Fruit fly (Drosophila melanogaster): ENCODE measurements around the gene CG4598.
A peak's percentile ranks its signal among the peaks of the same experiment; 100 is the strongest.

Gene CG4598

dm6 chr2L:9912570-9913260 lies 5.7 kb upstream of the CG4598 start, which contains the start of the genes Etl1 and Srp54 (continued):
- TF ChIP-seq CG31365 (tag; optimal IDR thresholded peaks at IDR 0.05) (no peak), CG1792 (GFP tag; optimal IDR thresholded peaks at IDR 0.05) (no peak), Doc3 (GFP tag; IDR thresholded peaks at IDR 0.05; ENCODE audit: partially characterized antibody) (no peak; the same call in 2 of the 3 replicates), CG11560 (tag; IDR thresholded peaks at IDR 0.05) (no peak), dpn (GFP tag; optimal IDR thresholded peaks at IDR 0.05) (no peak), CG12071 (GFP tag; optimal IDR thresholded peaks at IDR 0.05) (no peak), Hmr (GFP tag; optimal IDR thresholded peaks at IDR 0.05) (no peak), Ada2b (GFP tag; IDR thresholded peaks at IDR 0.05) (no peak), ci (GFP tag; IDR thresholded peaks at IDR 0.05) (no peak), ranshi (GFP tag; IDR thresholded peaks at IDR 0.05) (no peak), lov (optimal IDR thresholded peaks at IDR 0.05) (no peak), lov (GFP tag; IDR thresholded peaks at IDR 0.05) (no peak), CG2889 (GFP tag; IDR thresholded peaks at IDR 0.05) (no peak), CG6791 (GFP tag; IDR thresholded peaks at IDR 0.05; ENCODE audit: partially characterized antibody) (no peak), CG5953 (GFP tag; IDR thresholded peaks at IDR 0.05) (no peak), Hey (tag; optimal IDR thresholded peaks at IDR 0.05) (no peak), CG3995 (GFP tag; optimal IDR thresholded peaks at IDR 0.05) (peak; percentile 22), CG42726 (GFP tag; IDR thresholded peaks at IDR 0.05; ENCODE audit: partially characterized antibody) (no peak), Mad (GFP tag; optimal IDR thresholded peaks at IDR 0.05) (no peak), CG30403 (GFP tag; optimal IDR thresholded peaks at IDR 0.05) (no peak), run (tag; optimal IDR thresholded peaks at IDR 0.05) (no peak), vfl (GFP tag; optimal IDR thresholded peaks at IDR 0.05) (no peak), az2 (GFP tag; optimal IDR thresholded peaks at IDR 0.05) (no peak), CG14441 (GFP tag; IDR thresholded peaks at IDR 0.05) (no peak), CG16779 (GFP tag; IDR thresholded peaks at IDR 0.05) (no peak), MBD-R2 (GFP tag; IDR thresholded peaks at IDR 0.05) (peak; percentile 60), dysf (GFP tag; IDR thresholded peaks at IDR 0.05) (no peak), CG18599 (GFP tag; optimal IDR thresholded peaks at IDR 0.05) (no peak), nerfin-2 (GFP tag; IDR thresholded peaks at IDR 0.05; ENCODE audit: partially characterized antibody) (no peak), CG7786 (GFP tag; optimal IDR thresholded peaks at IDR 0.05) (no peak), sim (GFP tag; IDR thresholded peaks at IDR 0.05) (no peak), bigmax (GFP tag; optimal IDR thresholded peaks at IDR 0.05) (peak; percentile 75), Kr (GFP tag; optimal IDR thresholded peaks at IDR 0.05) (no peak), CG2129 (GFP tag; IDR thresholded peaks at IDR 0.05; ENCODE audit: partially characterized antibody) (no peak), CoRest (tag; optimal IDR thresholded peaks at IDR 0.05) (peak; percentile 44), Ets65A (GFP tag) (peak; percentile 33), CG11247 (GFP tag; IDR thresholded peaks at IDR 0.05) (no peak), CTCF (GFP tag; optimal IDR thresholded peaks at IDR 0.05) (peak; percentile 3), CG10274 (GFP tag; optimal IDR thresholded peaks at IDR 0.05) (no peak), B-H1 (GFP tag; IDR thresholded peaks at IDR 0.05) (no peak), Optix (GFP tag; IDR thresholded peaks at IDR 0.05) (no peak), mam (GFP tag; optimal IDR thresholded peaks at IDR 0.05) (no peak), CG10462 (GFP tag; optimal IDR thresholded peaks at IDR 0.05) (no peak), rib (GFP tag; IDR thresholded peaks at IDR 0.05) (no peak), chm (GFP tag; IDR thresholded peaks at IDR 0.05) (no peak), pita (GFP tag; optimal IDR thresholded peaks at IDR 0.05) (no peak), ssp (GFP tag; IDR thresholded peaks at IDR 0.05) (no peak), HLH3B (GFP tag; IDR thresholded peaks at IDR 0.05) (no peak), dmrt11E (tag; optimal IDR thresholded peaks at IDR 0.05) (no peak), pum (GFP tag; optimal IDR thresholded peaks at IDR 0.05) (no peak), Dfd (GFP tag; optimal IDR thresholded peaks at IDR 0.05) (no peak), CG14014 (GFP tag; IDR thresholded peaks at IDR 0.05) (no peak), wor (GFP tag; IDR thresholded peaks at IDR 0.05) (no peak)

All from whole organism, embryonic.